Fruit fly (Drosophila melanogaster) whole organism: ENCODE measurements around the gene Mi-2.

Experiments
- EcR ChIP-seq, 2 experiments: fragments of >200 bp; optimal IDR thresholded peaks; 2 replicates each; lab custom pipeline; 2017; ENCODE audit warnings: missing biosample characterization in 2 of 2, missing genetic modification characterization in 2 of 2, missing genetic modification reagents in 2 of 2
- psq ChIP-seq: fragments of >200 bp; optimal IDR thresholded peaks from 2 replicates; lab custom pipeline; 2017
- usp ChIP-seq: fragments of >200 bp; optimal IDR thresholded peaks from 2 replicates; lab custom pipeline; 2017; ENCODE audit warnings: missing biosample characterization, missing genetic modification characterization, mixed read lengths

- TF ChIP-seq EcR (GFP tag; optimal IDR thresholded peaks at IDR 0.05; lab: Kevin White, UChicago): no peak
- no peak for TF ChIP-seq usp (GFP tag; lab: Kevin White, UChicago)
- no peak for TF ChIP-seq psq
Observed at dm6 chr3L:19909234-19910053, 571 bp downstream of the Mi-2 start.
